Fruit fly (Drosophila melanogaster) Kc167 (cell line): ENCODE results near the gene CG1789.

Source experiments
- Myc ChIP-seq: fragments of >200 bp; optimal IDR thresholded peaks from 2 replicates; lab custom pipeline; 2017; ENCODE audit warnings: missing external identifiers
- Sin3A ChIP-seq: fragments of >200 bp; optimal IDR thresholded peaks from 2 replicates; lab custom pipeline; 2018; ENCODE audit warnings: missing external identifiers
- h ChIP-seq: fragments of >200 bp; optimal IDR thresholded peaks from 3 replicates; lab custom pipeline; 2018; ENCODE audit warnings: missing external identifiers
- insv ChIP-seq: fragments of >200 bp; optimal IDR thresholded peaks from 3 replicates; lab custom pipeline; 2018; ENCODE audit warnings: missing external identifiers
- psq ChIP-seq: fragments of >200 bp; optimal IDR thresholded peaks from 2 replicates; lab custom pipeline; 2017; ENCODE audit warnings: missing external identifiers
- ttk ChIP-seq: sonication (Bioruptor generic); optimal IDR thresholded peaks from 2 replicates; lab custom pipeline; 2017; ENCODE audit warnings: missing external identifiers

DNA sequence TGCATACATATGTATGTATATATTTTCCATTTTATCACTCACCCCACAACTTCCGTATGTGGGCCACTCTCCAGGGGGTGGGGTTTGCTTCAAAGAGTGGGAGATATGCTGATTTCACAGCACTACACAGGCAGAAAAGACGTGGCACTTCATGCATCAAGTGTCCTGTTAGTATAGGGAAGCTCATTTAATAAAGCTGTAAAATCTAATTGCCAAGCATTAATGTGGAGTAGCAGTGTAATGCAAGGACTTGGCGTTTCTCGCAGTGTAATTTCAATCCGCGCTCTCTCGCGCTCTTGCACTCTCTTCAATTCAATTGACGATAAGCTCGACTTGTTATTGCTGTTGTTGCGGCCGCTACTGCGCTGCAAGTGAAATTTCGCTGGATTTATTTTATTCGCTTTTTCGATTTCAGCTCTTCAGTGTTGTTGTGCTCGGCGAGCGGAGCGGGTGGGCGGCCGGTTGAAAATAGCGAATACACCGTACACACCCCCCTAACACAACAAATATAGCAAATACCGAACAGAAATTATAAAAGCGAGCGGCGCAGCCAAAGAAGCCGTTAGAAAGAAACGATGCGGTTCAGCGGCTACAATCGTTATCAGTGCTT is 11.0 kb upstream of the CG1789 start, which contains the start of gene Hexo2:
- TF ChIP-seq psq (lab: Kevin White, UChicago) (no peak), h (no peak), Myc (lab: Kevin White, UChicago) (no peak), Sin3A (no peak), ttk (lab: Kevin White, UChicago) (no peak), insv (no peak)
